Fruit fly (Drosophila melanogaster) whole organism, embryonic: Measurements from ENCODE around the gene CG13659.

Experiments used
- CG14050 ChIP-seq: fragments of 200-800 bp; sonication (Bioruptor generic); IDR thresholded peaks from 3 replicates; pipeline ENCODE4 v1.3.6; 2022; ENCODE audit warnings: missing biosample characterization, missing genetic modification characterization
- lola ChIP-seq, 3 experiments: fragments of >200 bp in 2 of 3; fragments of 200-800 bp in 1 of 3; sonication (Bioruptor generic) in 1 of 3; optimal IDR thresholded peaks; 2 replicates each; lab custom pipeline; 2017 to 2019; ENCODE audit warnings: missing biosample characterization in 3 of 3, missing genetic modification characterization in 3 of 3, mild to moderate bottlenecking in 1 of 3, moderate library complexity in 1 of 3
- tio ChIP-seq: fragments of 200-800 bp; sonication (Bioruptor generic); optimal IDR thresholded peaks from 2 replicates; lab custom pipeline; 2017; ENCODE audit warnings: missing biosample characterization, missing genetic modification characterization, inconsistent platforms
- zen ChIP-seq: fragments of 200-800 bp; sonication (Bioruptor generic); optimal IDR thresholded peaks from 3 replicates; lab custom pipeline; 2018; ENCODE audit warnings: missing biosample characterization, mild to moderate bottlenecking, missing genetic modification characterization, moderate library complexity

dm6 chr3R:25320051-25320705, 19.5 kb downstream of the CG13659 start, which contains the start of gene CG10560:
- TF ChIP-seq lola (GFP tag; optimal IDR thresholded peaks at IDR 0.05; lab: Kevin White, UChicago) (no peak), tio (GFP tag; lab: Kevin White, UChicago) (no peak), zen (tag; lab: Kevin White, UChicago) (no peak), CG14050 (GFP tag; lab: Robert Waterston, UW) (no peak)
